Fruit fly (Drosophila melanogaster) whole organism, embryonic: ENCODE results near the gene CG10481.
"Not testable (repeated sequence)": the region's sequence is repeated elsewhere in the genome, so short reads cannot be mapped to it uniquely, and the experiment has no call there.

ENCODE experiments used
- CG17385 ChIP-seq: fragments of 200-800 bp; sonication (Bioruptor generic); optimal IDR thresholded peaks from 3 replicates; lab custom pipeline; 2018; ENCODE audit warnings: missing biosample characterization, mild to moderate bottlenecking, missing genetic modification characterization
- CG8478 ChIP-seq: fragments of >200 bp; optimal IDR thresholded peaks from 2 replicates; lab custom pipeline; 2018

dm6 chr2L:19936131-19936530 lies 43.8 kb upstream of the CG10481 start:
- not testable (repeated sequence) for TF ChIP-seq CG8478 (lab: Kevin White, UChicago); CG17385 (GFP tag; lab: Kevin White, UChicago)
